Fruit fly (Drosophila melanogaster) whole organism, embryonic: ENCODE measurements around the gene CG6923.

Source experiments
- BtbVII ChIP-seq: fragments of 200-800 bp; sonication (Bioruptor generic); optimal IDR thresholded peaks from 3 replicates; lab custom pipeline; 2017; ENCODE audit warnings: missing biosample characterization, mild to moderate bottlenecking, missing genetic modification characterization
- CG10209 ChIP-seq: fragments of 200-800 bp; sonication (Bioruptor generic); optimal IDR thresholded peaks from 3 replicates; lab custom pipeline; 2017; ENCODE audit warnings: missing biosample characterization, mild to moderate bottlenecking, missing genetic modification characterization, missing genetic modification reagents
- CG10565 ChIP-seq: fragments of 200-800 bp; sonication (Bioruptor generic); optimal IDR thresholded peaks from 3 replicates; lab custom pipeline; 2016; ENCODE audit warnings: missing biosample characterization, mild to moderate bottlenecking, missing genetic modification characterization
- CG10979 ChIP-seq: fragments of 200-800 bp; sonication (Bioruptor generic); optimal IDR thresholded peaks from 2 replicates; lab custom pipeline; 2018; ENCODE audit warnings: missing biosample characterization, mild to moderate bottlenecking, missing genetic modification characterization, moderate library complexity
- CG13123 ChIP-seq: fragments of 200-800 bp; sonication (Bioruptor generic); optimal IDR thresholded peaks from 2 replicates; lab custom pipeline; 2016; ENCODE audit warnings: missing biosample characterization, missing genetic modification characterization
- CG1647 ChIP-seq: fragments of 200-800 bp; sonication (Bioruptor generic); optimal IDR thresholded peaks from 3 replicates; lab custom pipeline; 2016; ENCODE audit warnings: missing biosample characterization, missing genetic modification characterization
- CG17361 ChIP-seq: fragments of 200-800 bp; sonication (Bioruptor generic); IDR thresholded peaks from 3 replicates; pipeline ENCODE4 v1.3.6; 2022; ENCODE audit warnings: missing biosample characterization, missing genetic modification characterization
- CG17385 ChIP-seq: fragments of 200-800 bp; sonication (Bioruptor generic); optimal IDR thresholded peaks from 3 replicates; lab custom pipeline; 2018; ENCODE audit warnings: missing biosample characterization, mild to moderate bottlenecking, missing genetic modification characterization
- CG1832 ChIP-seq: fragments of 200-800 bp; sonication (Bioruptor generic); optimal IDR thresholded peaks from 2 replicates; lab custom pipeline; 2017; ENCODE audit warnings: missing biosample characterization, mild to moderate bottlenecking, missing genetic modification characterization, inconsistent platforms
- CG18764 ChIP-seq: fragments of 200-800 bp; sonication (Bioruptor generic); optimal IDR thresholded peaks from 3 replicates; lab custom pipeline; 2016; ENCODE audit warnings: missing biosample characterization, missing genetic modification characterization
- CG2129 ChIP-seq: fragments of 200-800 bp; sonication (Bioruptor generic); IDR thresholded peaks from 2 replicates; pipeline ENCODE4 v1.3.6; 2022; ENCODE audit warnings: missing biosample characterization, missing genetic modification characterization; ENCODE audit not compliant: partially characterized antibody
- CG2199 ChIP-seq: fragments of 200-800 bp; sonication (Bioruptor generic); IDR thresholded peaks from 3 replicates; pipeline ENCODE4 v1.3.6; 2022; ENCODE audit warnings: missing biosample characterization, missing genetic modification characterization
- CG2202 ChIP-seq: fragments of 200-800 bp; sonication (Bioruptor generic); optimal IDR thresholded peaks from 2 replicates; lab custom pipeline; 2018; ENCODE audit warnings: missing biosample characterization, mild to moderate bottlenecking, missing genetic modification characterization
- CG31441 ChIP-seq: fragments of 200-800 bp; sonication (Bioruptor generic); IDR thresholded peaks from 2 replicates; pipeline ENCODE4 v1.3.6; 2022; ENCODE audit warnings: missing biosample characterization, missing genetic modification characterization
- CG6813 ChIP-seq: fragments of 200-800 bp; sonication (Bioruptor generic); optimal IDR thresholded peaks from 2 replicates; lab custom pipeline; 2017; ENCODE audit warnings: missing biosample characterization, missing genetic modification characterization, mild to moderate bottlenecking, moderate library complexity, missing genetic modification reagents
- CG9797 ChIP-seq: fragments of 200-800 bp; sonication (Bioruptor generic); optimal IDR thresholded peaks from 3 replicates; lab custom pipeline; 2018; ENCODE audit warnings: missing biosample characterization, mild to moderate bottlenecking, missing genetic modification characterization
- Camta ChIP-seq: fragments of 200-800 bp; sonication (Bioruptor generic); optimal IDR thresholded peaks from 2 replicates; lab custom pipeline; 2016; ENCODE audit warnings: missing biosample characterization, missing genetic modification characterization
- CoRest ChIP-seq: fragments of 200-800 bp; sonication (Bioruptor generic); optimal IDR thresholded peaks from 3 replicates; lab custom pipeline; 2018; ENCODE audit warnings: missing biosample characterization, mild to moderate bottlenecking, missing genetic modification characterization, moderate library complexity
- Dll ChIP-seq: fragments of 200-800 bp; sonication (Bioruptor generic); IDR thresholded peaks from 4 replicates; pipeline ENCODE4 v1.3.6; 2022; ENCODE audit warnings: missing biosample characterization, missing genetic modification characterization; ENCODE audit not compliant: partially characterized antibody
- Fer3 ChIP-seq: fragments of 200-800 bp; sonication (Bioruptor generic); optimal IDR thresholded peaks from 2 replicates; lab custom pipeline; 2018; ENCODE audit warnings: missing biosample characterization, mild to moderate bottlenecking, missing genetic modification characterization, moderate library complexity
- HmgZ ChIP-seq: fragments of 200-800 bp; sonication (Bioruptor generic); optimal IDR thresholded peaks from 2 replicates; lab custom pipeline; 2018; ENCODE audit warnings: missing biosample characterization, mild to moderate bottlenecking, missing genetic modification characterization
- MTF-1 ChIP-seq: fragments of 200-800 bp; sonication (Bioruptor generic); optimal IDR thresholded peaks from 2 replicates; lab custom pipeline; 2018; ENCODE audit warnings: missing biosample characterization, mild to moderate bottlenecking, missing genetic modification characterization, borderline replicate concordance
- Mad ChIP-seq: fragments of 200-800 bp; sonication (Bioruptor generic); optimal IDR thresholded peaks from 2 replicates; lab custom pipeline; 2016; ENCODE audit warnings: missing biosample characterization, missing genetic modification characterization
- Myb ChIP-seq: fragments of 200-800 bp; sonication (Bioruptor generic); optimal IDR thresholded peaks from 2 replicates; lab custom pipeline; 2016; ENCODE audit warnings: missing biosample characterization, missing genetic modification characterization
- NC2β ChIP-seq: fragments of 200-800 bp; sonication (Bioruptor generic); optimal IDR thresholded peaks from 2 replicates; lab custom pipeline; 2016; ENCODE audit warnings: missing biosample characterization, missing genetic modification characterization
- Oaz ChIP-seq: fragments of 200-800 bp; sonication (Bioruptor generic); IDR thresholded peaks from 2 replicates; pipeline ENCODE4 v1.3.6; 2022; ENCODE audit warnings: missing biosample characterization, missing genetic modification characterization
- Sry-δ ChIP-seq: fragments of 200-800 bp; sonication (Bioruptor generic); optimal IDR thresholded peaks from 2 replicates; lab custom pipeline; 2016; ENCODE audit warnings: missing biosample characterization, missing genetic modification characterization
- Taf1 ChIP-seq: fragments of 200-800 bp; sonication (Bioruptor generic); IDR thresholded peaks from 2 replicates; pipeline ENCODE4 v1.3.6; 2022; ENCODE audit warnings: missing biosample characterization, missing genetic modification characterization
- ato ChIP-seq: fragments of 200-800 bp; sonication (Bioruptor generic); IDR thresholded peaks from 2 replicates; pipeline ENCODE4 v1.3.6; 2022; ENCODE audit warnings: missing biosample characterization, missing genetic modification characterization; ENCODE audit not compliant: partially characterized antibody
- bab2 ChIP-seq: fragments of 200-800 bp; sonication (Bioruptor generic); optimal IDR thresholded peaks from 2 replicates; lab custom pipeline; 2016; ENCODE audit warnings: missing biosample characterization, missing genetic modification characterization
- cg ChIP-seq: fragments of 200-800 bp; sonication (Bioruptor generic); optimal IDR thresholded peaks from 3 replicates; lab custom pipeline; 2019; ENCODE audit warnings: missing biosample characterization, mild to moderate bottlenecking, missing genetic modification characterization, moderate library complexity
- croc ChIP-seq: fragments of 200-800 bp; sonication (Bioruptor generic); conservative IDR thresholded peaks from 3 replicates; pipeline ENCODE4 v1.3.6; 2022; ENCODE audit warnings: missing biosample characterization, missing genetic modification characterization
- cwo ChIP-seq: fragments of 200-800 bp; sonication (Bioruptor generic); optimal IDR thresholded peaks from 3 replicates; lab custom pipeline; 2017; ENCODE audit warnings: missing biosample characterization, missing genetic modification characterization, mild to moderate bottlenecking, moderate library complexity, missing genetic modification reagents
- dan ChIP-seq: fragments of 200-800 bp; sonication (Bioruptor generic); IDR thresholded peaks from 2 replicates; pipeline ENCODE4 v1.3.6; 2022; ENCODE audit warnings: missing biosample characterization, missing genetic modification characterization
- dimm ChIP-seq: fragments of 200-800 bp; sonication (Bioruptor generic); IDR thresholded peaks from 2 replicates; pipeline ENCODE4 v1.3.6; 2022; ENCODE audit warnings: missing biosample characterization, missing genetic modification characterization
- dmrt11E ChIP-seq: fragments of 200-800 bp; sonication (Bioruptor generic); optimal IDR thresholded peaks from 3 replicates; lab custom pipeline; 2018; ENCODE audit warnings: missing biosample characterization, mild to moderate bottlenecking, missing genetic modification characterization, moderate library complexity
- dmrt99B ChIP-seq: fragments of 200-800 bp; sonication (Bioruptor generic); optimal IDR thresholded peaks from 2 replicates; lab custom pipeline; 2018; ENCODE audit warnings: missing biosample characterization, mild to moderate bottlenecking, missing genetic modification characterization, moderate library complexity
- grau ChIP-seq: fragments of 200-800 bp; optimal IDR thresholded peaks from 3 replicates; lab custom pipeline; 2019; ENCODE audit warnings: missing biosample characterization, mild to moderate bottlenecking, missing genetic modification characterization, moderate library complexity
- hbn ChIP-seq: fragments of 200-800 bp; sonication (Bioruptor generic); IDR thresholded peaks from 2 replicates; pipeline ENCODE4 v1.3.6; 2022; ENCODE audit warnings: missing biosample characterization, missing genetic modification characterization; ENCODE audit not compliant: partially characterized antibody
- kni ChIP-seq: fragments of 200-800 bp; sonication (Bioruptor generic); optimal IDR thresholded peaks from 3 replicates; lab custom pipeline; 2017; ENCODE audit warnings: mild to moderate bottlenecking, missing biosample characterization, missing genetic modification reagents, missing genetic modification characterization
- lilli ChIP-seq: fragments of 200-800 bp; sonication (Bioruptor generic); optimal IDR thresholded peaks from 3 replicates; lab custom pipeline; 2016; ENCODE audit warnings: missing biosample characterization, missing genetic modification characterization
- mld ChIP-seq: fragments of 200-800 bp; sonication (Bioruptor generic); IDR thresholded peaks from 3 replicates; pipeline ENCODE4 v1.3.6; 2022; ENCODE audit warnings: missing biosample characterization, missing genetic modification characterization; ENCODE audit not compliant: partially characterized antibody
- nerfin-2 ChIP-seq: fragments of 200-800 bp; sonication (Bioruptor generic); IDR thresholded peaks from 2 replicates; pipeline ENCODE4 v1.3.6; 2022; ENCODE audit warnings: missing biosample characterization, missing genetic modification characterization; ENCODE audit not compliant: partially characterized antibody
- nmo ChIP-seq: fragments of 200-800 bp; sonication (Bioruptor generic); optimal IDR thresholded peaks from 2 replicates; lab custom pipeline; 2018; ENCODE audit warnings: missing biosample characterization, mild to moderate bottlenecking, missing genetic modification characterization, moderate library complexity
- pb ChIP-seq: fragments of 200-800 bp; sonication (Bioruptor generic); optimal IDR thresholded peaks from 3 replicates; lab custom pipeline; 2016; ENCODE audit warnings: missing biosample characterization, missing genetic modification characterization
- pho ChIP-seq: fragments of 200-800 bp; sonication (Bioruptor generic); optimal IDR thresholded peaks from 2 replicates; lab custom pipeline; 2016; ENCODE audit warnings: missing biosample characterization, missing genetic modification characterization
- prd ChIP-seq, 3 experiments: fragments of >200 bp in 2 of 3; fragments of 200-800 bp in 1 of 3; sonication (Bioruptor generic) in 1 of 3; optimal IDR thresholded peaks in 2 of 3; IDR thresholded peaks in 1 of 3; 2 replicates in 2 of 3; 3 replicates in 1 of 3; pipeline versions ENCODE4 v1.3.6 to Lab custom; 2017 to 2022; ENCODE audit warnings: missing biosample characterization in 1 of 3, missing genetic modification characterization in 1 of 3
- toy ChIP-seq: fragments of 200-800 bp; sonication (Bioruptor generic); IDR thresholded peaks from 2 replicates; pipeline ENCODE4 v1.3.6; 2022; ENCODE audit warnings: missing biosample characterization, missing genetic modification characterization
- twi ChIP-seq: fragments of 200-800 bp; optimal IDR thresholded peaks from 2 replicates; lab custom pipeline; 2019; ENCODE audit warnings: missing biosample characterization, mild to moderate bottlenecking, missing genetic modification characterization, moderate library complexity
- wek ChIP-seq: fragments of 200-800 bp; sonication (Bioruptor generic); optimal IDR thresholded peaks from 3 replicates; lab custom pipeline; 2018; ENCODE audit warnings: missing biosample characterization, mild to moderate bottlenecking, missing genetic modification characterization, moderate library complexity
- yki ChIP-seq: fragments of >200 bp; optimal IDR thresholded peaks from 3 replicates; lab custom pipeline; 2018

The CG6923 gene

DNA sequence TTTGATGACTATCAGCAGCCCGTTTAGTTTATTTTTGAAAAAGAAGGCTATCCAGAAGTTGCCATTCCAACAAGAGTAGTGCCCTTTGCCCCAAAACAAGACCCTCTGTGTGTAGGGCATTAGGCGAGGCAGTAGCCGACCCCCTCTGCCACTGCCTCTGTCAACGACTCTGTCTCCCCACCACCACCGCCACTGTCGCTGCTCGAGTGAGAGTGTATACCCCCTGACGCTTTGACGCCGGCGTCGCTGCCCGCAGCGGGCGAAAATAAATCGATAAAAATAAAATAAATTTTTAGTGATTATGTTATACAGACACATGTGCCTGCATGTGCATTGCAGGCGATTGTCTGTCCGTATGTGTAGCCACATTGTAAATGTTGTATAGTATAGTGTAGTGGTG is 27.2 kb upstream of the CG6923 start (continued):
- no peak for TF ChIP-seq CG10565 (GFP tag; lab: Kevin White, UChicago)
- no peak for TF ChIP-seq croc (GFP tag; lab: Robert Waterston, UW)
- no peak for TF ChIP-seq CG31441 (GFP tag; lab: Robert Waterston, UW)
- no peak for TF ChIP-seq Taf1 (GFP tag; lab: Robert Waterston, UW)
- TF ChIP-seq grau (tag; lab: Kevin White, UChicago) = no peak
- no peak for TF ChIP-seq CG10209 (GFP tag; lab: Kevin White, UChicago)
- no peak for TF ChIP-seq hbn
- no peak for TF ChIP-seq nerfin-2
- TF ChIP-seq ato (GFP tag; lab: Robert Waterston, UW) = no peak
- no peak for TF ChIP-seq CG13123
- no peak for TF ChIP-seq wek (GFP tag; lab: Kevin White, UChicago)
- TF ChIP-seq BtbVII (GFP tag; lab: Kevin White, UChicago) = no peak
- no peak for TF ChIP-seq pb (GFP tag; lab: Kevin White, UChicago)
- no peak for TF ChIP-seq Sry-δ (GFP tag; lab: Kevin White, UChicago)
- no peak for TF ChIP-seq CG2129 (GFP tag; lab: Robert Waterston, UW)
- TF ChIP-seq Oaz = no peak
- TF ChIP-seq kni = no peak
- no peak for TF ChIP-seq CG17385 (GFP tag; lab: Kevin White, UChicago)
- 0 out of 4 replicates have a peak, but pooled peaks have one; percentile 43 for TF ChIP-seq Dll
- TF ChIP-seq HmgZ (tag; lab: Kevin White, UChicago) = no peak
- TF ChIP-seq dan (GFP tag; lab: Robert Waterston, UW) = no peak
- no peak for TF ChIP-seq yki (lab: Kevin White, UChicago)
- TF ChIP-seq lilli = no peak
- TF ChIP-seq CoRest (tag; lab: Kevin White, UChicago) = no peak
- peak; percentile 9 for TF ChIP-seq CG10979 (tag; lab: Kevin White, UChicago)
- no peak for TF ChIP-seq CG1832
- TF ChIP-seq nmo (GFP tag; lab: Kevin White, UChicago) = no peak
- TF ChIP-seq CG6813 (GFP tag; lab: Kevin White, UChicago) = no peak
- no peak for TF ChIP-seq toy (GFP tag; lab: Robert Waterston, UW)
- no peak for TF ChIP-seq Fer3
- TF ChIP-seq dmrt11E (tag; lab: Kevin White, UChicago) = no peak
- no peak for TF ChIP-seq Myb (GFP tag; lab: Kevin White, UChicago)
- no peak for TF ChIP-seq pho (GFP tag; lab: Kevin White, UChicago)
- TF ChIP-seq MTF-1 (GFP tag; lab: Kevin White, UChicago) = no peak
- TF ChIP-seq CG18764 = no peak
- TF ChIP-seq CG1647 (GFP tag; lab: Kevin White, UChicago) = no peak
- TF ChIP-seq cg = peak; percentile 63
- no peak for TF ChIP-seq NC2β (GFP tag; lab: Kevin White, UChicago)
- no peak for TF ChIP-seq bab2
- TF ChIP-seq dimm (GFP tag; lab: Robert Waterston, UW) = no peak
- TF ChIP-seq CG9797 (GFP tag; lab: Kevin White, UChicago) = no peak
- TF ChIP-seq dmrt99B = no peak
- TF ChIP-seq mld = no peak
- TF ChIP-seq prd (optimal IDR thresholded peaks at IDR 0.05; lab: Kevin White, UChicago) = no peak
- TF ChIP-seq prd (GFP tag; IDR thresholded peaks at IDR 0.05; lab: Robert Waterston, UW) = no peak
- TF ChIP-seq Camta (GFP tag; lab: Kevin White, UChicago) = no peak
- peak; percentile 82 for TF ChIP-seq twi
- TF ChIP-seq CG2199 (GFP tag; lab: Robert Waterston, UW) = peak; percentile 65; the same call in 2 of the 3 replicates
- no peak for TF ChIP-seq Mad (GFP tag; lab: Kevin White, UChicago)
- no peak for TF ChIP-seq CG17361 (GFP tag; lab: Robert Waterston, UW)
- TF ChIP-seq cwo (GFP tag; lab: Kevin White, UChicago) = no peak
- TF ChIP-seq CG2202 (tag; lab: Kevin White, UChicago) = no peak
